Worm (Caenorhabditis elegans) whole organism, young adult: ENCODE measurements around the gene mlc-4.

ENCODE experiments used
- B0019.2 ChIP-seq: fragments of 200-800 bp; sonication (Bioruptor generic); conservative IDR thresholded peaks from 2 replicates; pipeline ENCODE4 v1.3.6; 2022; ENCODE audit warnings: missing genetic modification reagents, missing genetic modification characterization, missing compliant biosample characterization
- B0261.1 ChIP-seq: sonication (generic microtip); optimal IDR thresholded peaks from 2 replicates; lab custom pipeline; 2016; ENCODE audit warnings: mild to moderate bottlenecking, missing genetic modification characterization, moderate library complexity, missing compliant biosample characterization
- B0336.3 ChIP-seq: fragments of 200-800 bp; sonication (Bioruptor generic); IDR thresholded peaks from 2 replicates; pipeline ENCODE4 v1.3.6; 2022; ENCODE audit warnings: missing genetic modification characterization, missing compliant biosample characterization
- C06A6.2 ChIP-seq: fragments of 200-800 bp; sonication (Bioruptor generic); conservative IDR thresholded peaks from 2 replicates; pipeline ENCODE4 v1.3.6; 2022; ENCODE audit warnings: missing genetic modification characterization, missing compliant biosample characterization
- F22D6.2 ChIP-seq: sonication (generic microtip); optimal IDR thresholded peaks from 2 replicates; lab custom pipeline; 2016; ENCODE audit warnings: mild to moderate bottlenecking, missing genetic modification characterization, missing compliant biosample characterization
- F49E8.2 ChIP-seq: sonication (generic microtip); optimal IDR thresholded peaks from 3 replicates; lab custom pipeline; 2017; ENCODE audit warnings: missing genetic modification characterization, mild to moderate bottlenecking, missing compliant biosample characterization, antibody characterized with exemption, moderate library complexity; ENCODE audit not compliant: insufficient read depth
- F57A8.1 ChIP-seq: fragments of 200-800 bp; sonication (Bioruptor generic); optimal IDR thresholded peaks from 2 replicates; lab custom pipeline; 2018; ENCODE audit warnings: mild to moderate bottlenecking, missing genetic modification characterization, moderate library complexity, missing compliant biosample characterization
- Y53F4B.3 ChIP-seq: fragments of 200-800 bp; sonication (Bioruptor generic); IDR thresholded peaks from 2 replicates; pipeline ENCODE4 v1.3.6; 2022; ENCODE audit warnings: missing genetic modification reagents, missing genetic modification characterization, missing compliant biosample characterization
- Y56A3A.18 ChIP-seq: fragments of 200-800 bp; sonication (Bioruptor generic); IDR thresholded peaks from 2 replicates; pipeline ENCODE4 v1.3.6; 2022; ENCODE audit warnings: missing genetic modification reagents, missing genetic modification characterization, missing compliant biosample characterization
- Y67H2A.10 ChIP-seq: fragments of 200-800 bp; sonication (Bioruptor generic); conservative IDR thresholded peaks from 2 replicates; pipeline ENCODE4 v1.3.6; 2022; ENCODE audit warnings: missing genetic modification reagents, missing genetic modification characterization, missing compliant biosample characterization
- Y79H2A.3 ChIP-seq: fragments of 200-800 bp; sonication (Bioruptor generic); conservative IDR thresholded peaks from 2 replicates; pipeline ENCODE4 v1.3.6; 2022; ENCODE audit warnings: missing genetic modification reagents, missing genetic modification characterization, missing compliant biosample characterization
- akir-1 ChIP-seq: fragments of 200-800 bp; sonication (Bioruptor generic); optimal IDR thresholded peaks from 2 replicates; lab custom pipeline; 2018; ENCODE audit warnings: mild to moderate bottlenecking, missing genetic modification characterization, moderate library complexity, missing compliant biosample characterization
- bed-1 ChIP-seq: fragments of 200-800 bp; sonication (Bioruptor generic); IDR thresholded peaks from 2 replicates; pipeline ENCODE4 v1.3.6; 2022; ENCODE audit warnings: missing genetic modification reagents, missing genetic modification characterization, missing compliant biosample characterization
- chd-7 ChIP-seq: sonication (generic microtip); optimal IDR thresholded peaks from 2 replicates; lab custom pipeline; 2016; ENCODE audit warnings: mild to moderate bottlenecking, missing genetic modification characterization, moderate library complexity, missing compliant biosample characterization
- dpl-1 ChIP-seq: fragments of 150-350 bp; optimal IDR thresholded peaks from 2 replicates; lab custom pipeline; 2014; ENCODE audit warnings: missing biosample characterization, missing genetic modification reagents, missing genetic modification characterization
- egl-44 ChIP-seq: fragments of 200-800 bp; sonication (Bioruptor generic); IDR thresholded peaks from 2 replicates; pipeline ENCODE4 v1.3.6; 2022; ENCODE audit warnings: missing genetic modification reagents, missing genetic modification characterization, missing compliant biosample characterization
- egrh-3 ChIP-seq: fragments of 200-800 bp; sonication (Bioruptor generic); IDR thresholded peaks from 2 replicates; pipeline ENCODE4 v1.3.6; 2022; ENCODE audit warnings: missing genetic modification reagents, missing genetic modification characterization, missing compliant biosample characterization
- ets-4 ChIP-seq: fragments of 200-800 bp; sonication (Bioruptor generic); optimal IDR thresholded peaks from 2 replicates; lab custom pipeline; 2018; ENCODE audit warnings: mild to moderate bottlenecking, missing genetic modification characterization, missing compliant biosample characterization
- hlh-26 ChIP-seq: fragments of 200-800 bp; sonication (Bioruptor generic); conservative IDR thresholded peaks from 2 replicates; pipeline ENCODE4 v1.3.6; 2022; ENCODE audit warnings: missing genetic modification reagents, missing genetic modification characterization, missing compliant biosample characterization
- hsf-1 ChIP-seq: fragments of 200-800 bp; sonication (Bioruptor generic); IDR thresholded peaks from 2 replicates; pipeline ENCODE4 v1.3.6; 2022; ENCODE audit warnings: missing genetic modification reagents, missing genetic modification characterization, missing compliant biosample characterization
- lin-26 ChIP-seq: fragments of 200-800 bp; sonication (Bioruptor generic); IDR thresholded peaks from 2 replicates; pipeline ENCODE4 v1.3.6; 2022; ENCODE audit warnings: missing genetic modification reagents, missing genetic modification characterization, missing compliant biosample characterization
- lin-54 ChIP-seq: fragments of 200-800 bp; sonication (Bioruptor generic); optimal IDR thresholded peaks from 2 replicates; lab custom pipeline; 2018; ENCODE audit warnings: mild to moderate bottlenecking, missing genetic modification characterization, missing compliant biosample characterization
- lsl-1 ChIP-seq: fragments of 200-800 bp; sonication (Bioruptor generic); optimal IDR thresholded peaks from 2 replicates; lab custom pipeline; 2018; ENCODE audit warnings: mild to moderate bottlenecking, missing genetic modification characterization, moderate library complexity, missing compliant biosample characterization
- madf-6 ChIP-seq: fragments of 200-800 bp; sonication (Bioruptor generic); IDR thresholded peaks from 2 replicates; pipeline ENCODE4 v1.3.6; 2022; ENCODE audit warnings: missing genetic modification reagents, missing genetic modification characterization, missing compliant biosample characterization
- mcd-1 ChIP-seq: fragments of 200-800 bp; sonication (Bioruptor generic); IDR thresholded peaks from 2 replicates; pipeline ENCODE4 v1.3.6; 2022; ENCODE audit warnings: missing genetic modification reagents, missing genetic modification characterization, missing compliant biosample characterization
- mel-28 ChIP-seq: sonication (generic microtip); optimal IDR thresholded peaks from 2 replicates; lab custom pipeline; 2016; ENCODE audit warnings: borderline replicate concordance, mild to moderate bottlenecking, missing genetic modification characterization, missing compliant biosample characterization
- nfyb-1 ChIP-seq: fragments of 200-800 bp; sonication (Bioruptor generic); IDR thresholded peaks from 2 replicates; pipeline ENCODE4 v1.3.6; 2022; ENCODE audit warnings: missing genetic modification reagents, missing genetic modification characterization, missing compliant biosample characterization
- nhr-120 ChIP-seq: fragments of 200-800 bp; sonication (Bioruptor generic); IDR thresholded peaks from 2 replicates; pipeline ENCODE4 v1.3.6; 2022; ENCODE audit warnings: missing genetic modification characterization, missing compliant biosample characterization
- pha-4 ChIP-seq: fragments of 150-350 bp; sonication (generic microtip); optimal IDR thresholded peaks from 2 replicates; lab custom pipeline; 2014; ENCODE audit warnings: missing biosample characterization, missing genetic modification reagents, missing genetic modification characterization
- rcor-1 ChIP-seq: fragments of 200-800 bp; sonication (Bioruptor generic); IDR thresholded peaks from 2 replicates; pipeline ENCODE4 v1.3.6; 2022; ENCODE audit warnings: missing genetic modification reagents, missing genetic modification characterization, missing compliant biosample characterization
- rec-8 ChIP-seq, 2 experiments: sonication (generic microtip); optimal IDR thresholded peaks; 2 replicates each; lab custom pipeline; 2016; ENCODE audit warnings: mild to moderate bottlenecking in 2 of 2, missing genetic modification characterization in 2 of 2, missing genetic modification reagents in 2 of 2, missing genotype in 2 of 2, missing biosample characterization in 1 of 2, missing compliant biosample characterization in 1 of 2, moderate library complexity in 1 of 2
- repo-1 ChIP-seq: sonication (generic microtip); optimal IDR thresholded peaks from 2 replicates; lab custom pipeline; 2017; ENCODE audit warnings: mild to moderate bottlenecking, missing genetic modification characterization, missing compliant biosample characterization
- snpc-3.4 ChIP-seq: sonication (generic microtip); optimal IDR thresholded peaks from 2 replicates; lab custom pipeline; 2017; ENCODE audit warnings: missing genetic modification characterization, mild to moderate bottlenecking, missing compliant biosample characterization, antibody characterized with exemption, moderate library complexity, missing genotype, missing genetic modification reagents
- unc-130 ChIP-seq: sonication (generic microtip); optimal IDR thresholded peaks from 2 replicates; lab custom pipeline; 2016; ENCODE audit warnings: missing genetic modification reagents, missing genetic modification characterization, missing compliant biosample characterization
- xnd-1 ChIP-seq: sonication (generic microtip); optimal IDR thresholded peaks from 2 replicates; lab custom pipeline; 2016; ENCODE audit warnings: missing genotype, missing genetic modification reagents, missing genetic modification characterization, missing compliant biosample characterization
- zfh-2 ChIP-seq: fragments of 200-800 bp; sonication (Bioruptor generic); conservative IDR thresholded peaks from 2 replicates; pipeline ENCODE4 v1.3.6; 2022; ENCODE audit warnings: missing genetic modification reagents, missing genetic modification characterization, missing compliant biosample characterization

mlc-4 gene

ce11 chrIII:3351672-3352071 lies 41.9 kb downstream of the mlc-4 start:
- no peak for TF ChIP-seq nfyb-1 (GFP tag; lab: Robert Waterston, UW)
- no peak for TF ChIP-seq bed-1 (GFP tag; lab: Robert Waterston, UW)
- TF ChIP-seq xnd-1 (tag; lab: Kevin White, UChicago), result no peak
- no peak for TF ChIP-seq hlh-26 (GFP tag; lab: Robert Waterston, UW)
- TF ChIP-seq F22D6.2 (tag; lab: Kevin White, UChicago), result no peak

DNA sequence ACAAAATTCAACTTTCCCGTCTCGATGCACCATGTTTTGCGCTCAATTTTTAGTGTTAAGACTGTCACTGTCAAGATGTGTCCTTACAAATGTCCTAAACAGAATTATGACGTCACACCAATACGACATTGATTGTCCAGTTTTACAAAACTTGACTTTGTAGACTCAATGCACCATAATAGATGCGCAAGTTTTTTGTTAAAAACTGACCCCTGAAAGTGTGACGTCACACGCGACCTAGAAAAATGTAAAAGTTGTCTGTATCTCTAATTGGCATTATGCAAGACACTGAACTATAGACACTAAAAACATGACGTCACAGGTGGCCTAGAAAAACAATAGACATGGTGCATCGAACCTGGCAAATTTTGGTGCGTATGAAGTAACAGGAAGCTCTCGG lies 42.5 kb downstream of the mlc-4 start:
- TF ChIP-seq Y53F4B.3 (GFP tag; lab: Robert Waterston, UW) (no peak), lsl-1 (GFP tag; lab: Kevin White, UChicago) (no peak), Y56A3A.18 (GFP tag; lab: Robert Waterston, UW) (no peak), B0019.2 (GFP tag; lab: Robert Waterston, UW) (no peak), zfh-2 (GFP tag; lab: Robert Waterston, UW) (no peak), B0336.3 (no peak), B0261.1 (no peak), madf-6 (no peak), lin-26 (GFP tag; lab: Robert Waterston, UW) (no peak), egrh-3 (GFP tag; lab: Robert Waterston, UW) (no peak), chd-7 (tag; lab: Kevin White, UChicago) (no peak), Y67H2A.10 (no peak), C06A6.2 (GFP tag; lab: Robert Waterston, UW) (no peak), Y79H2A.3 (GFP tag; lab: Robert Waterston, UW) (no peak), nhr-120 (GFP tag; lab: Robert Waterston, UW) (no peak), akir-1 (GFP tag; lab: Kevin White, UChicago) (no peak), F49E8.2 (tag; lab: Kevin White, UChicago) (no peak), mel-28 (tag; lab: Kevin White, UChicago) (no peak), rec-8 (tag; optimal IDR thresholded peaks at IDR 0.05; lab: Kevin White, UChicago) (no peak), F22D6.2 (tag; lab: Kevin White, UChicago) (no peak)

DNA sequence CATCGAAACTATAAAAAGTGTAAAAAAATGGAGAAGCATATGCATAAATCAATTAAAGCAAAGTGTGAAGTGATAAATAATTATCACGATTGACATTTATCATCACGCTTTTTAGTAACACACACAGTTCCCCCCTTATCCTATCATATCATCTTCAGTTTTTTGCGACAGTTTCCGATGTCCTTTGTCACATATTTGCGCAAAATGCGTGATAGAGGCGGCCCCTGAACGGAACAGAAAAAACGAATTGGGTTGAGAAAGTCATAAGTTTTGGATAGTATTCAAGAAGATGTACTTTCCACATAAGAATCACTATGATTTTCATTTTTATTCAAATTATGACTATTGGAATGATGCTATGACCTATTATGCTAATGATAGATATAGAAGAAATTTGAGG lies 44.5 kb downstream of the mlc-4 start:
- TF ChIP-seq pha-4 (tag; lab: Kevin White, UChicago) (no peak), unc-130 (GFP tag; lab: Kevin White, UChicago) (no peak), ets-4 (GFP tag; lab: Kevin White, UChicago) (no peak), lin-54 (GFP tag; lab: Kevin White, UChicago) (no peak), egl-44 (no peak), hsf-1 (GFP tag; lab: Robert Waterston, UW) (no peak), B0261.1 (no peak), repo-1 (tag; lab: Kevin White, UChicago) (no peak)
- TF ChIP-seq, all 124 proteins: peak for 0

- no peak for TF ChIP-seq snpc-3.4 (tag; lab: Kevin White, UChicago)
- peak; percentile 41; the same call in 1 of the 2 replicates for TF ChIP-seq rcor-1
- TF ChIP-seq mcd-1, result no peak
- no peak for TF ChIP-seq F57A8.1
- TF ChIP-seq dpl-1 (GFP tag; lab: Kevin White, UChicago), result no peak
- no peak for TF ChIP-seq mel-28 (tag; lab: Kevin White, UChicago)
- TF ChIP-seq hlh-26 (GFP tag; lab: Robert Waterston, UW), result no peak
- TF ChIP-seq Y56A3A.18 (GFP tag; lab: Robert Waterston, UW), result no peak
These were observed 46.9 kb downstream of the mlc-4 start for ce11 chrIII:3346665-3347064.
